Fruit fly (Drosophila melanogaster) whole organism, adult: ENCODE results near the gene CkIIalpha-i3.

Experiments
- CG1620 ChIP-seq: fragments of 200-800 bp; sonication (Bioruptor generic); optimal IDR thresholded peaks from 2 replicates; lab custom pipeline; 2016; ENCODE audit warnings: missing biosample characterization, missing genetic modification characterization
- cic ChIP-seq: fragments of 200-800 bp; sonication (Bioruptor generic); optimal IDR thresholded peaks from 2 replicates; lab custom pipeline; 2017; ENCODE audit warnings: missing biosample characterization, mild to moderate bottlenecking, missing genetic modification characterization, moderate library complexity
- cnc ChIP-seq, 2 experiments: fragments of >200 bp; optimal IDR thresholded peaks; 2 replicates each; lab custom pipeline; 2017
- ovo ChIP-seq: fragments of 200-800 bp; sonication (Bioruptor generic); optimal IDR thresholded peaks from 2 replicates; lab custom pipeline; 2016; ENCODE audit warnings: missing biosample characterization, missing genetic modification characterization

DNA sequence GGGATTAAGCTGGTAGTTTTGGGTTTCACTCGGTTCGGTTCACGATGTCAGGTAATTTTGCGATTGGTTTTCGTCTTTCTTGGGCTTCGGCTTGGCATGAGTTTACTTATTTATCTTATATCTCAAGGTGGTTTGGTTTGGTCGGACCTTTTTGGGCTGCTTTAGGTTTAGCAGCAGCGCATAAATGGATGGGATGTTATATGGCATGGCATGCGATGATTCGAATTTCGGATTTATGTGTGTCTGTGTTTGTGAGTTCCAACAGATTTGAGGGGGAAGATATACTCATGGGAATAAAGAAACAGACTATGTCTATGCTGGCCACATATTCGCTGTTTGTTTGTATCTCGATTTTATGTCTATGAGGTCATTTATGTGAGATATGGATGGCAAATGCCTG is 12.7 kb downstream of the CkIIalpha-i3 start:
- no peak for TF ChIP-seq CG1620
- TF ChIP-seq cnc (optimal IDR thresholded peaks at IDR 0.05; lab: Kevin White, UChicago) = no peak
- no peak for TF ChIP-seq ovo (GFP tag; lab: Kevin White, UChicago)
- TF ChIP-seq cic = no peak
